Worm (Caenorhabditis elegans) whole organism, midembryonic: ENCODE measurements around the gene F01D5.7.

Experiments
- T22C8.4 ChIP-seq: fragments of 200-800 bp; sonication (Bioruptor generic); IDR thresholded peaks from 2 replicates; pipeline ENCODE4 v1.3.6; 2022; ENCODE audit warnings: missing genetic modification characterization, missing compliant biosample characterization
- cog-1 ChIP-seq: sonication (generic microtip); optimal IDR thresholded peaks from 2 replicates; lab custom pipeline; 2016; ENCODE audit warnings: missing genetic modification characterization, missing compliant biosample characterization
- flt-1 ChIP-seq: fragments of 200-800 bp; sonication (Bioruptor generic); IDR thresholded peaks from 2 replicates; pipeline ENCODE4 v1.3.6; 2022; ENCODE audit warnings: missing genetic modification characterization, missing compliant biosample characterization
- klf-2 ChIP-seq: fragments of 200-800 bp; sonication (Bioruptor generic); conservative IDR thresholded peaks from 2 replicates; pipeline ENCODE4 v1.3.6; 2022; ENCODE audit warnings: missing genetic modification reagents, missing genetic modification characterization, missing compliant biosample characterization
- med-1 ChIP-seq: sonication (generic microtip); optimal IDR thresholded peaks from 2 replicates; lab custom pipeline; 2017; ENCODE audit warnings: missing genetic modification characterization, mild to moderate bottlenecking, missing compliant biosample characterization, antibody characterized with exemption, missing genetic modification reagents; ENCODE audit not compliant: insufficient read depth
- ref-1 ChIP-seq: fragments of 200-800 bp; sonication (Bioruptor generic); conservative IDR thresholded peaks from 2 replicates; pipeline ENCODE4 v1.3.6; 2022; ENCODE audit warnings: missing genetic modification reagents, missing genetic modification characterization, missing compliant biosample characterization
- tab-1 ChIP-seq: fragments of 200-800 bp; sonication (Bioruptor generic); IDR thresholded peaks from 2 replicates; pipeline ENCODE4 v1.3.6; 2022; ENCODE audit warnings: missing genetic modification characterization, missing compliant biosample characterization
- ztf-23 ChIP-seq: fragments of 200-800 bp; sonication (Bioruptor generic); IDR thresholded peaks from 2 replicates; pipeline ENCODE4 v1.3.6; 2022; ENCODE audit warnings: missing genetic modification reagents, missing genetic modification characterization, missing compliant biosample characterization
- ztf-29 ChIP-seq: fragments of 200-800 bp; sonication (Bioruptor generic); IDR thresholded peaks from 2 replicates; pipeline ENCODE4 v1.3.6; 2022; ENCODE audit warnings: missing genetic modification reagents, missing genetic modification characterization, missing compliant biosample characterization

Gene F01D5.7

DNA sequence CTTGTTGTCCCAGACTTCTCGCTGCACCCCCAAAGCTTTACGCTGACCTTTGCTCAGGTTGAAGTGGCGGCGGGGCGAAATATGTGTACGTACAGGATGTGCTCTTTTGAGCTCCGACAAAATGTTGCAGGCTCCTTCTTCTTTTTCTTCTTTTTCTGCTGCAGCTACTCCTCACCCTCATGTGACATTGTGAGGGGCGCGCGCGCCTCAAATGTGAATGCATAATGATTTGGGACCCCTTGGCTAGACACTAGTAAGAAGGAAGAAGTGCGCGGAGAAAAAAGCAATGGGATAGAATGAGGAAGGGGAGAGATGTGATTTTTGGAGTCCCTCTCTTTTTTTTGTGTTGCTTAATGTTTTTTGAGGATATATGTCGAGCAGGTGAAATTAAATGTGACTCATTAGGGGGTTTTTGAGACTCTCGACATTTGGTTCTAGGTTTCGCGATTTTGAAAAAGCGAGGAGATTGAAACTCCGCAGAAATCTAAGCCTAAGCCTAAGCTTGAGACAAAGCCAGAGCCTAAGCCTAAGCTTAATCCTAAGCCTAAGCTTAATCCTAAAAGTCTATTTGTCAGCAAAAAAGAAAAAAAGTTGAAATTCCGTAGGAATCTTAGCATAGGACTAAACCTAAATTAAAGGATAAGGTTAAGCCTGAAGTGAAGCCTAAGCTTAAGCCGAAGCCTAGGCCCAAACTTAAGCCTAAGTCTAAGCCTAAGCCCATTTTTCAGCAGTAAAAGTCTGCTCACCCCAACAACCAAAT, 28.4 kb downstream of the F01D5.7 start:
- TF ChIP-seq ztf-29 (GFP tag; lab: Robert Waterston, UW): peak; percentile 68; the same call in 1 of the 2 replicates
- TF ChIP-seq ref-1 (GFP tag; lab: Robert Waterston, UW): no peak
- TF ChIP-seq med-1 (GFP tag; lab: Kevin White, UChicago): no peak
- TF ChIP-seq T22C8.4 (GFP tag; lab: Robert Waterston, UW): no peak

DNA sequence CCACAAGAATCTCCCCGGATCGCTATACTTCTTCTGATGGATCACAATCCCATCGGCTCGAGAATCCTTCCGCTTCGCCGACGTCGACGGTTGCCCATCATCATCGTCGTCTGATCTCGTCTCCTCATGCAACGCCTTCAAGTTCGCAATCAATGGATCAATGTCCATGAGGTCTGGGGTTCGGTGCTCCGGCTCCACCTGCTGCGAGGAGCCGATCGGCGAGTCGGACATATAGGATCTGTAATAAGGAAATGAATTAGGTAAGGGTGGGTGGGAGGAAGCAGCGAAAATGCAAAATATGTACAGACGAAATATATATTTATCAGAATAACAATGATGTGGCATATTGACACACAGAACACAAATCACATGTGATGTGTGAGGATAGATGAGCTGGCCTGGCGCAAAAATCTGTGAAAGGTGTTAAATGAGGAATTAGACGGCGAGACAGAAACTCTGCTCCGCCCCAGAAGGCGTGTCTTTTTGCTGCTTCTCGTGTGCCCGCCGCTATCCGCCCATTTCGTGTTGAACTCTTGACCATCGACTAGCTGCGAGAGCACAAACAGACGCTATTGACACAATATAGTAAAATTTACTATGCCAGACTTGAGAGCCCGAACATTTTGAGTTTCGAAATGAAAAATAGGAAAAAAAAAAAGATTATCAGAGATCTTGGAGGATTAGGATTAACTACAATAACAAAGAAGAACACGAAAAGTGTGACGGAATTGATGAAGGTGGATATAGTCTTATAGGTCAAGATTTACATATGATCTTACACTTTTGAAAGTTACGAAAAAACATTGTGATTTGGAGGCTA, 29.2 kb downstream of the F01D5.7 start:
- no peak for TF ChIP-seq T22C8.4 (GFP tag; lab: Robert Waterston, UW)

DNA sequence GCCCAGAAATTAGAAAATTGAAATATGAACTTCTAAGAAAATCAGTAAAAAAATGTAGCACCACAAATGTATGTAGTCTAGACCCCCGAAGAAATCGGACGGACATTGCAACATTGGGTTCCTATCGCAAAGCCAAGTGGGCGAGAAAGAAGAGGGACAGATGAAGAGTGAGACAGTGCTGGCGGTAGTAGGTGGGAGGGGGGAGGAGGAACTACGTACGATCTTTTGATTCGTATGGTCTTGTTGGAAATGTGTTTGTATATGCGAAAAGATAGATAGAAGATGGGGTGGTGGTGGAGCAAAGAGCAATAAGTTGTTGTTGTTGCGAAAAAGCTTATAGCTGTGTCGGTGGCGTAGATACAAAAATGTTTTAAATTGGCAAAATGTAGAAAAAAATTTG, 29.9 kb downstream of the F01D5.7 start:
- TF ChIP-seq flt-1 (GFP tag; lab: Robert Waterston, UW): 0 out of 2 replicates have a peak, but pooled peaks have one; percentile 48
- TF ChIP-seq cog-1: no peak

DNA sequence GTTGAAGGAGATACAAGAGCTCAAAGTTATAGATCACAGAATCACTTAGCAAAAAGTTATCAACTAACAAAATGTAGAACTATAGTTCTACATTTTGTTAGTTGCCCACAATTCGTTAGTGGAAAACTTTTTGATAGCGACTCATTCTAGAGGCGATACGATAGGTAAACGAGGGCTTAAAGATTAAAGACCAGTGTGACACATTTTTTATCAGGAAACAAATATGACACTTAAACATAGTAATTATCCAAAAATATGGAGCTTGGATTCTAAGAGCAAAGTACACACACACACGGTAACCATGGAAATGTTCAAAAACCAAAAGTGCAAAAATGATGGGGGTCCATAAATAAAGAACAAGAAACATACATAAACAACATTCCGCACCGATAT, 31.3 kb downstream of the F01D5.7 start:
- TF ChIP-seq klf-2 (GFP tag; lab: Robert Waterston, UW) (no peak), ztf-29 (GFP tag; lab: Robert Waterston, UW) (no peak), med-1 (GFP tag; lab: Kevin White, UChicago) (no peak), ztf-23 (GFP tag; lab: Robert Waterston, UW) (no peak), tab-1 (GFP tag; lab: Robert Waterston, UW) (no peak), T22C8.4 (GFP tag; lab: Robert Waterston, UW) (no peak), ref-1 (GFP tag; lab: Robert Waterston, UW) (no peak), flt-1 (GFP tag; lab: Robert Waterston, UW) (no peak), cog-1 (no peak)

DNA sequence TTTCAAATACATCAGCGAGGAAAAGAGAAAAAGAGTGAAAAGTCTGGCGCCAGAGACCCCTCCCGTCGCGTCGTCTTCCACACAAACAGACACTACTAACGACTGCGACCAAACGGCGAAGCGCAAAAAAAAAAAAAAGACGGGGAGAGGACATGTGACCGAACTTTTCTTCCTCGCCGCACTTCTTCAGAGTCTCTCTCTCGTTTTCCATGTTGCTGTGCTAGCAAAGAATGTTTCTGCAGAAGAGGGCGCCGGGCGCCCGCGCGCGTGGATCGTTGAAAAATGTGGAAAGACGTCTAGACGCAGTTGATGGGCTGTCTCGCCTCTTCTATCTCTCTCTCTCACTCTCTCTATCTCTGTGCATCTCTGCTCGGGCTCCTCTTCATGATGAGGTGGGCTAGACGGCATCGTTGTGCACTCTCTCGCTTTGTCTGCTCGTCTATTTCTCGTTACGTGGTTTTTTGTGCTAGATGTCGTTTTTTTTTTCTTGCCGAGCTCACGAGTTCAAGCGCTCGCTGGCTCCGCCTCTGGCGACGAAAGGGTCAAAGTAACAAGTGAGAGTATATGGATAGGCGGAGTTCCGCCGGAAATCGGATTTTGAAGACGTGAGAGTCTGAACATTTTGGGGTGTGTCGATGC, 31.9 kb downstream of the F01D5.7 start:
- TF ChIP-seq ref-1 (GFP tag; lab: Robert Waterston, UW) (no peak), med-1 (GFP tag; lab: Kevin White, UChicago) (no peak), flt-1 (GFP tag; lab: Robert Waterston, UW) (no peak), T22C8.4 (GFP tag; lab: Robert Waterston, UW) (no peak), tab-1 (GFP tag; lab: Robert Waterston, UW) (no peak), klf-2 (GFP tag; lab: Robert Waterston, UW) (no peak), cog-1 (no peak), ztf-29 (GFP tag; lab: Robert Waterston, UW) (no peak), ztf-23 (GFP tag; lab: Robert Waterston, UW) (no peak)

DNA sequence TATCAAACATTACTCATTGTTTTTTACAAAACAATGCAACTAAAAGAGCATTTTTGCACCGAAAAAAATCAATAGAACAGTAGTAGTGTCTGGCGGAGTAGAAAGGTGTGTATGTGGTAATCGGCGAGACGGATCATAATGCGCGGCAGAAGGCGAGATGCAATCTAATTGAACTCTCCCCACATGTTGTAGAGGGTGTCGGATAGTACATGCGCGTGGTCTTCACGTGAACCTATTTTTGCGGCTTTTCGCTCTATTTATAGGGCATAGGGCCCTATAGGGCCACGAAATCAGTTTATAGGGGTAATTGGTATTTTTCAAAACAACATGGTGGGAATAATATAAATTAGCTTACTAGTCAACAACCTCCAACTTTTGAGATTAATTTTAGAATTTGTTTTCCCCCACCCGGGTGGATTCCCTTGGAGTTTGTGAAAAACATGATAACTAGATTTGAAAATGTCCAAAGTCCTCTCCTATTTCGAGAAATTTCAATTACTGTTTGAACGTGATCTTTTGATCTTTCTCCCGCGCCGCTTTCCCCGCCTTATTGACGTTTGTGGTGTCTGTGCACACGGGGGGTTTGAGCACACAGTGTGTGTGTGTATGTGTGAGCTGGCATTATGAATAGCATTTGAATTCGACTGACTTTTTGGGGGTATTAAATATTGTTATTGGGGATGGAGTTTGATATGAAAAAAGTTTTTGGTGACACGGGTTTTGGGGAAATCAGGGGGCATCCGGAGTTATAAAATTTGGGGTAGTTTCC, 34.6 kb downstream of the F01D5.7 start:
- TF ChIP-seq tab-1 (GFP tag; lab: Robert Waterston, UW) (0 out of 2 replicates have a peak, but pooled peaks have one; percentile 38), ztf-29 (GFP tag; lab: Robert Waterston, UW) (no peak)

DNA sequence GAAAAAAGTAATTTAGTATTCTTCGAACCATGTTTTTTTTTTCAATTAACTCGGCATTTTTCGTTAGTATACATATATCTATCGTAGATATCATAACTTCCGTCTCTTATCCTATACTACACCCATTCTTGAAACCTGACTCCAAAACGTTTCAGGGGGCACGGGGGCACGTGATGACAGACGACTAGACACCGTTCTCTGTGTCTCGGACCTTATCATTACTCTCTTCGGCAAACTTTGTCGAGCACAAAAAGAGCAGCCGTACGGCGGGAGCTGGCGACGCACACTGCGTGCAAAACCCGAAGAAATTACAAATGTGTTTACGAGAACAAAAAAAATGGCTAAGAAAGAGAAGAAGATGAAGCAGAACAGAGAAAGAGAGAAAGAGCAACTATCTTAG, 35.7 kb downstream of the F01D5.7 start:
- TF ChIP-seq cog-1 (no peak), ztf-29 (GFP tag; lab: Robert Waterston, UW) (no peak), med-1 (GFP tag; lab: Kevin White, UChicago) (no peak), ztf-23 (GFP tag; lab: Robert Waterston, UW) (no peak), flt-1 (GFP tag; lab: Robert Waterston, UW) (0 out of 2 replicates have a peak, but pooled peaks have one; percentile 17)

DNA sequence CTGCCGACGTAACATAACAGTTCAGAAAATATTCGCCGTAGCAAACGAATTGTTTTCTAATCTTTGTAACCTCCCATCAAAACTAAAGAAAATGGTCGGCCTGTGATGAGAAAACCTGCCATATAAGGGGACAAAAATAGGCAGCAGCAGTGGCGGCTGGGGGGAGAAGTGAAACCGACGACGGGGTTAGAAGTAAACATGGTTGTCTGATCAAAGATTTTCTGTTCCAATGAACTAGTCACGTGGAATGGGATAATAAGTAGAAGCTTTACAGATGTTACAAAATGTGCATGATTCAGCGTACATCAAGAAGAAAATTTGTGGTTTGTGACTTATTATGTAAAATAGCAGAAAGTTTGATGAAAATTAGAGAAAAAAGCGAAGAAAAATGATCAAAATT, 36.8 kb downstream of the F01D5.7 start:
- TF ChIP-seq med-1 (GFP tag; lab: Kevin White, UChicago): no peak
- TF ChIP-seq ref-1 (GFP tag; lab: Robert Waterston, UW): no peak
- no peak for TF ChIP-seq flt-1 (GFP tag; lab: Robert Waterston, UW)
- no peak for TF ChIP-seq klf-2 (GFP tag; lab: Robert Waterston, UW)
- no peak for TF ChIP-seq cog-1
- TF ChIP-seq ztf-23 (GFP tag; lab: Robert Waterston, UW): no peak
- no peak for TF ChIP-seq ztf-29 (GFP tag; lab: Robert Waterston, UW)
- no peak for TF ChIP-seq T22C8.4 (GFP tag; lab: Robert Waterston, UW)
- TF ChIP-seq tab-1 (GFP tag; lab: Robert Waterston, UW): no peak

DNA sequence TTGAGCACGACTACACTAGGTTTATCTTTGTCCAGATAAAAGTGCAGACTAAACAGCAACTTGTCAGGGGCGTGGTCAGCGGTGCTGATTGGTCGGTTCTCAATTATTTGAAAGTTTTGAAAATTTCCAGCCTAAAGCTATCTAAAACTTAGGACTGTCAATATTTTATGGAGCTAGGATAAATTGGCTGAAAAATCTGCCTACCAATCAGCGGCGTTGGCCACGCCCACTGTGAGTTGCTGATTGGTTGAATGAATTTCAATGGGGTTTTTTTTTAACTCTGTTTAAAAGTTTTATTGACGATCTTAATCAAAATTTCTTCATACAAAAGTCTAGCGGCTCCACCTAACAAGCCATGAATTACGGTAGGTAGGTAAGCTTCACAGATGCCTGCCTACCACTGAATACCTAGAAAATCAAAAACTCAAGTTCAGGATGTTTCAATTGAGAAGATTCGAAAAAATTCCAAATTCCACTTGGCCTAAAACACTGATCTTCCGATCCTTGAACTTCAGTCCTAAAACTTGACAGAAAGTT, 37.5 kb downstream of the F01D5.7 start:
- no peak for TF ChIP-seq med-1 (GFP tag; lab: Kevin White, UChicago)
- no peak for TF ChIP-seq ztf-29 (GFP tag; lab: Robert Waterston, UW)
- TF ChIP-seq klf-2 (GFP tag; lab: Robert Waterston, UW): no peak
- TF ChIP-seq ref-1 (GFP tag; lab: Robert Waterston, UW): no peak
- TF ChIP-seq cog-1: no peak
- no peak for TF ChIP-seq ztf-23 (GFP tag; lab: Robert Waterston, UW)
- no peak for TF ChIP-seq T22C8.4 (GFP tag; lab: Robert Waterston, UW)
- TF ChIP-seq flt-1 (GFP tag; lab: Robert Waterston, UW): no peak
- no peak for TF ChIP-seq tab-1 (GFP tag; lab: Robert Waterston, UW)
